Worm (Caenorhabditis elegans): ENCODE results near the gene srt-48.
A peak's percentile ranks its signal among the peaks of the same experiment; 100 is the strongest.

Gene srt-48

DNA sequence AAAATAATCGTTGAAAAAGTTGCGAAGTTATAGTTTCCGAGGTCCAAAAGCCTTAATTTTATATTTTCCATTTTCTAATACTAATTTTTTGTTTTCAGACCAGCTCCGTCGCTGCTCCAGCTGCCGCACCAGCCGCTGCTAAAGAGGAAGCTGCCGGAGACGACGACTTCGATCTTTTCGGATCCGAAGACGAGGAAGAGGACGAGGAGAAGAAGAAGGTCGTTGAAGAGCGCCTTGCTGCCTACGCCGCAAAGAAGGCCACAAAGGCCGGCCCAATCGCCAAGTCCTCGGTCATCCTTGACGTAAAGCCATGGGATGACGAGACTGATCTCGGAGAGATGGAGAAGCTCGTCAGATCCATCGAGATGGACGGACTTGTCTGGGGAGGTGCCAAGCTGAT, 29.9 kb downstream of the srt-48 start (continued):
- TF ChIP-seq lim-7 (GFP tag; IDR thresholded peaks at IDR 0.05) (0 out of 2 replicates have a peak, but pooled peaks have one; percentile 14), Y105C5A.15 (GFP tag; IDR thresholded peaks at IDR 0.05) (0 out of 2 replicates have a peak, but pooled peaks have one; percentile 9), jun-1 (tag; optimal IDR thresholded peaks at IDR 0.05) (no peak), unc-39 (tag; optimal IDR thresholded peaks at IDR 0.05) (no peak), dmd-9 (GFP tag; IDR thresholded peaks at IDR 0.05) (no peak), aha-1 (tag) (no peak), D1046.2 (GFP tag; IDR thresholded peaks at IDR 0.05) (no peak), T26A8.4 (GFP tag; IDR thresholded peaks at IDR 0.05) (no peak), tag-97 (GFP tag; IDR thresholded peaks at IDR 0.05) (no peak), egl-43 (GFP tag; IDR thresholded peaks at IDR 0.05) (peak; percentile 65), snpc-1.2 (GFP tag; IDR thresholded peaks at IDR 0.05) (peak; percentile 72), F49E8.2 (tag; optimal IDR thresholded peaks at IDR 0.05; ENCODE audit: borderline replicate concordance) (no peak), zfp-2 (tag; optimal IDR thresholded peaks at IDR 0.05) (no peak), pqm-1 (tag; optimal IDR thresholded peaks at IDR 0.05) (no peak), gei-8 (GFP tag; optimal IDR thresholded peaks at IDR 0.05) (no peak), daf-12 (tag; optimal IDR thresholded peaks at IDR 0.05) (no peak), fkh-10 (GFP tag; optimal IDR thresholded peaks at IDR 0.05) (no peak), madf-9 (GFP tag; conservative IDR thresholded peaks at IDR 0.05) (no peak), R02D3.7 (tag; optimal IDR thresholded peaks at IDR 0.05) (no peak), set-16 (GFP tag; IDR thresholded peaks at IDR 0.05) (peak; percentile 90), hif-1 (tag; optimal IDR thresholded peaks at IDR 0.05) (no peak), ztf-7 (tag; optimal IDR thresholded peaks at IDR 0.05) (no peak)

DNA sequence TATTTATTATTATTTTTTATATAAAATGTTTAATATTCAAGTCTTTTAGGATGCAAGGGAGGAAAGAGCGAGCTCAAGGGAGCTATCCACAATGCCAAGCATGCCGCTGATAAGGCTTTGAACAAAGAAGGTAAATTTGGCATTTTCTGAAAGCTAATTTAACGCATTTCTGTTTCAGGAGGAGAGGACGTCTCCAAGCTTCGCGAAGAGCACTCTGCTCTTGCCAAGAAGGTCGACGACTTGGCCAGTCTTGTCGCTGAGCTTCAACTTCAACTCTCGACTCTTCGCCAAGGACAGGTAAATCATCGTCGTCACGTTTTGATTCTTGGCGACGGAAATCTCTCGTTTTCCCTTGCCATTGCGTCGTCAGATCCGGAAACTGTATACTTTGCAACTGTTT, 31.2 kb downstream of the srt-48 start:
- TF ChIP-seq snpc-1.2 (GFP tag; IDR thresholded peaks at IDR 0.05) (0 out of 2 replicates have a peak, but pooled peaks have one; percentile 31), dve-1 (tag; optimal IDR thresholded peaks at IDR 0.05; ENCODE audit: insufficient read depth) (no peak)

DNA sequence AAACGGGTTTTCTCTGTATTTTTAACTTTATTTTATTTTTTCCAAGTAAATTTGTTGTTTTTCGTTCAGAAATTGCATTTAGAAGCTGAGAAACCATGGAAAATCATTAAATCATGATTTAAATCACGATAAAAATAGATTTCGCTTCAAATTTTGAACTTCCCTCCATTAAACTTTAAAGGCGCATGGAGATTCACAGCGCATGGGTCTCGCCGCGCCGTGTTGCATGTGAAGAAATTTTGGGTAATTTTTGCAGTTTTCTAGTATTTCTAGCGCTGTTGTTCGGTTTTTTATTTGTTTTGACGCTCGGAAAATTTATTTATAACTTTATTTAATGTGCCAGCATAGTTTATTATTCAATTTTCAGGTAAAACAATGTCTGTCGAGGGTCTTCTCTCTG, 31.7 kb downstream of the srt-48 start, which contains the start of gene eef-1B.2:
TSS of gene eef-1B.2 (plus strand) at position 358 of the 400 bp plus-strand sequence.
- TF ChIP-seq F49E8.2 (tag; optimal IDR thresholded peaks at IDR 0.05; ENCODE audit: borderline replicate concordance), result peak; percentile 9
- no peak for TF ChIP-seq ama-1 (optimal IDR thresholded peaks at IDR 0.05)
- no peak for TF ChIP-seq mxl-2 (GFP tag; conservative IDR thresholded peaks at IDR 0.05)
- TF ChIP-seq nhr-28 (tag; optimal IDR thresholded peaks at IDR 0.05), result peak; percentile 66
- TF ChIP-seq T20F7.1 (GFP tag; optimal IDR thresholded peaks at IDR 0.05), result no peak
- TF ChIP-seq ZK546.5 (tag; optimal IDR thresholded peaks at IDR 0.05), result no peak
- no peak for TF ChIP-seq zip-2 (tag; optimal IDR thresholded peaks at IDR 0.05)
- TF ChIP-seq unc-62 (GFP tag; optimal IDR thresholded peaks at IDR 0.05 in 1 of 2), result peak in 1 of 2 experiments; percentile 38
- no peak for TF ChIP-seq unc-62 (tag; optimal IDR thresholded peaks at IDR 0.05)
- TF ChIP-seq nhr-111 (GFP tag; optimal IDR thresholded peaks at IDR 0.05), result no peak
- TF ChIP-seq pha-4 (GFP tag; IDR thresholded peaks at IDR 0.05), result no peak
- TF ChIP-seq pha-4 (tag; optimal IDR thresholded peaks at IDR 0.05), result peak; percentile 0
- TF ChIP-seq vab-7 (GFP tag; IDR thresholded peaks at IDR 0.05), result no peak
- TF ChIP-seq mep-1 (tag; optimal IDR thresholded peaks at IDR 0.05), result peak; percentile 82
- TF ChIP-seq snpc-4 (tag; optimal IDR thresholded peaks at IDR 0.05), result no peak
- TF ChIP-seq ztf-7 (tag; optimal IDR thresholded peaks at IDR 0.05), result peak; percentile 79
- 0 out of 2 replicates have a peak, but pooled peaks have one; percentile 20 for TF ChIP-seq snpc-1.2 (GFP tag; IDR thresholded peaks at IDR 0.05)
- no peak for TF ChIP-seq daf-19 (GFP tag; conservative IDR thresholded peaks at IDR 0.05)
- no peak for TF ChIP-seq daf-16 (GFP tag; optimal IDR thresholded peaks at IDR 0.05)
- peak; percentile 8 for TF ChIP-seq daf-16 (tag; optimal IDR thresholded peaks at IDR 0.05)
- no peak for TF ChIP-seq lin-1 (GFP tag; IDR thresholded peaks at IDR 0.05)
- no peak for TF ChIP-seq nhr-102 (tag; optimal IDR thresholded peaks at IDR 0.05)
- peak; percentile 63 for TF ChIP-seq dve-1 (tag; optimal IDR thresholded peaks at IDR 0.05; ENCODE audit: insufficient read depth)
- no peak for TF ChIP-seq lir-3 (tag; optimal IDR thresholded peaks at IDR 0.05)
- no peak for TF ChIP-seq lin-39 (tag; optimal IDR thresholded peaks at IDR 0.05)
- TF ChIP-seq unc-130 (GFP tag; optimal IDR thresholded peaks at IDR 0.05), result no peak
- no peak for TF ChIP-seq zfp-3 (GFP tag; conservative IDR thresholded peaks at IDR 0.05)
- TF ChIP-seq mdt-29 (GFP tag; IDR thresholded peaks at IDR 0.05), result no peak
- TF ChIP-seq ctbp-1 (GFP tag; IDR thresholded peaks at IDR 0.05), result no peak
- TF ChIP-seq dpl-1 (GFP tag; optimal IDR thresholded peaks at IDR 0.05), result peak; percentile 94
- TF ChIP-seq lin-13 (GFP tag; optimal IDR thresholded peaks at IDR 0.05), result peak; percentile 62
- no peak for TF ChIP-seq fkh-10 (GFP tag; optimal IDR thresholded peaks at IDR 0.05)

All from whole organism, L4 larva.